Worm (Caenorhabditis elegans) whole organism, L1 larva: ENCODE results near the gene rsp-4.

Experiments
- C04F5.9 ChIP-seq: sonication (generic microtip); optimal IDR thresholded peaks from 2 replicates; lab custom pipeline; 2016; ENCODE audit warnings: missing genetic modification characterization, missing compliant biosample characterization
- C16A3.4 ChIP-seq: fragments of 150-350 bp; optimal IDR thresholded peaks from 2 replicates; lab custom pipeline; 2014; ENCODE audit warnings: missing biosample characterization, missing genetic modification characterization
- C34B4.2 ChIP-seq: sonication (generic microtip); optimal IDR thresholded peaks from 2 replicates; lab custom pipeline; 2017; ENCODE audit warnings: mild to moderate bottlenecking, missing genetic modification characterization, missing compliant biosample characterization
- aha-1 ChIP-seq: fragments of 150-350 bp; optimal IDR thresholded peaks from 2 replicates; lab custom pipeline; 2014; ENCODE audit warnings: missing biosample characterization, missing genetic modification characterization
- alr-1 ChIP-seq: fragments of 200-800 bp; sonication (Bioruptor generic); optimal IDR thresholded peaks from 2 replicates; lab custom pipeline; 2018; ENCODE audit warnings: borderline replicate concordance, mild to moderate bottlenecking, missing genetic modification characterization, missing compliant biosample characterization
- aly-2 ChIP-seq: fragments of 150-350 bp; optimal IDR thresholded peaks from 2 replicates; lab custom pipeline; 2014; ENCODE audit warnings: missing biosample characterization, missing genetic modification characterization
- ama-1 ChIP-seq: fragments of 150-350 bp; optimal IDR thresholded peaks from 2 replicates; lab custom pipeline; 2014
- blmp-1 ChIP-seq: fragments of 150-350 bp; optimal IDR thresholded peaks from 2 replicates; lab custom pipeline; 2014; ENCODE audit warnings: missing biosample characterization, missing genetic modification characterization
- ceh-63 ChIP-seq: fragments of 200-800 bp; sonication (Bioruptor generic); optimal IDR thresholded peaks from 2 replicates; lab custom pipeline; 2018; ENCODE audit warnings: mild to moderate bottlenecking, missing genetic modification characterization, missing compliant biosample characterization
- ceh-8 ChIP-seq: fragments of 200-800 bp; sonication (Bioruptor generic); optimal IDR thresholded peaks from 2 replicates; lab custom pipeline; 2018; ENCODE audit warnings: mild to moderate bottlenecking, missing genetic modification characterization, moderate library complexity, missing compliant biosample characterization
- dpl-1 ChIP-seq, 3 experiments: fragments of 150-350 bp in 2 of 3; sonication (generic microtip) in 1 of 3; optimal IDR thresholded peaks; 2 replicates each; lab custom pipeline; 2014 to 2017; ENCODE audit warnings: missing biosample characterization in 3 of 3, missing genetic modification characterization in 3 of 3, missing genetic modification reagents in 3 of 3
- dsc-1 ChIP-seq: sonication (generic microtip); optimal IDR thresholded peaks from 2 replicates; lab custom pipeline; 2016; ENCODE audit warnings: mild to moderate bottlenecking, missing genetic modification characterization, missing compliant biosample characterization
- efl-1 ChIP-seq, 4 experiments: fragments of 150-350 bp; optimal IDR thresholded peaks in 3 of 4; peaks in 1 of 4; 1 replicate in 1 of 4; 2 replicates in 3 of 4; lab custom pipeline; 2014; ENCODE audit warnings: missing biosample characterization in 2 of 4, missing genetic modification characterization in 2 of 4, missing genetic modification reagents in 2 of 4
- egl-13 ChIP-seq: sonication (generic microtip); optimal IDR thresholded peaks from 2 replicates; lab custom pipeline; 2016; ENCODE audit warnings: missing genotype, missing genetic modification reagents, missing genetic modification characterization, missing compliant biosample characterization
- egl-27 ChIP-seq, 2 experiments: fragments of 150-350 bp in 1 of 2; sonication (generic microtip); optimal IDR thresholded peaks; 3 replicates each; lab custom pipeline; 2017 to 2018; ENCODE audit warnings: missing biosample characterization in 2 of 2, missing genetic modification characterization in 2 of 2, missing genetic modification reagents in 2 of 2
- elt-3 ChIP-seq, 6 experiments: fragments of 150-350 bp in 1 of 6; sonication (generic microtip); optimal IDR thresholded peaks; 2 replicates each; lab custom pipeline; 2017 to 2018; ENCODE audit warnings: missing biosample characterization in 6 of 6, missing genetic modification characterization in 6 of 6, inconsistent platforms in 1 of 6
- ets-5 ChIP-seq: fragments of 200-800 bp; sonication (Bioruptor generic); IDR thresholded peaks from 2 replicates; pipeline ENCODE4 v1.3.6; 2022; ENCODE audit warnings: missing genetic modification characterization, missing compliant biosample characterization
- fkh-10 ChIP-seq: sonication (generic microtip); optimal IDR thresholded peaks from 2 replicates; lab custom pipeline; 2017; ENCODE audit warnings: missing biosample characterization, missing genetic modification reagents, missing genetic modification characterization
- fkh-4 ChIP-seq: sonication (generic microtip); optimal IDR thresholded peaks from 2 replicates; lab custom pipeline; 2016; ENCODE audit warnings: missing compliant biosample characterization, missing genetic modification characterization, borderline replicate concordance
- fos-1 ChIP-seq: fragments of 150-350 bp; optimal IDR thresholded peaks from 2 replicates; lab custom pipeline; 2014; ENCODE audit warnings: missing biosample characterization, missing genetic modification characterization
- grh-1 ChIP-seq: fragments of 200-800 bp; sonication (Bioruptor generic); IDR thresholded peaks from 2 replicates; pipeline ENCODE4 v1.3.6; 2022; ENCODE audit warnings: missing genetic modification reagents, missing genetic modification characterization, missing compliant biosample characterization
- hlh-17 ChIP-seq: fragments of 200-800 bp; sonication (Bioruptor generic); optimal IDR thresholded peaks from 2 replicates; lab custom pipeline; 2018; ENCODE audit warnings: missing genetic modification characterization, mild to moderate bottlenecking, missing compliant biosample characterization, moderate library complexity, borderline replicate concordance
- irx-1 ChIP-seq: sonication (generic microtip); optimal IDR thresholded peaks from 2 replicates; lab custom pipeline; 2016; ENCODE audit warnings: missing genetic modification characterization, missing compliant biosample characterization
- jun-1 ChIP-seq: fragments of 150-350 bp; optimal IDR thresholded peaks from 2 replicates; lab custom pipeline; 2014; ENCODE audit warnings: missing biosample characterization, missing genetic modification reagents, missing genetic modification characterization
- lin-13 ChIP-seq: fragments of 150-350 bp; optimal IDR thresholded peaks from 2 replicates; lab custom pipeline; 2014; ENCODE audit warnings: missing biosample characterization, missing genetic modification reagents, missing genetic modification characterization
- lin-14 ChIP-seq: fragments of 200-800 bp; sonication (Bioruptor generic); optimal IDR thresholded peaks from 2 replicates; lab custom pipeline; 2018; ENCODE audit warnings: mild to moderate bottlenecking, missing genetic modification characterization, moderate library complexity, missing compliant biosample characterization
- lin-15B ChIP-seq: fragments of 150-350 bp; sonication (generic microtip); optimal IDR thresholded peaks from 3 replicates; lab custom pipeline; 2014; ENCODE audit warnings: missing biosample characterization, missing genetic modification characterization
- lin-35 ChIP-seq, 2 experiments: fragments of 150-350 bp; optimal IDR thresholded peaks; 2 replicates each; lab custom pipeline; 2014; ENCODE audit warnings: missing biosample characterization in 2 of 2, missing genetic modification characterization in 2 of 2, missing genetic modification reagents in 2 of 2
- lin-39 ChIP-seq: fragments of 150-350 bp; optimal IDR thresholded peaks from 2 replicates; lab custom pipeline; 2014; ENCODE audit warnings: missing biosample characterization, missing genetic modification reagents, missing genetic modification characterization
- lir-3 ChIP-seq: sonication (generic microtip); optimal IDR thresholded peaks from 2 replicates; lab custom pipeline; 2016; ENCODE audit warnings: mild to moderate bottlenecking, missing genetic modification characterization, moderate library complexity, missing compliant biosample characterization; ENCODE audit not compliant: poor library complexity
- lsy-2 ChIP-seq, 2 experiments: fragments of 150-350 bp; optimal IDR thresholded peaks; 2 replicates each; lab custom pipeline; 2014; ENCODE audit warnings: missing biosample characterization in 2 of 2, missing genetic modification characterization in 2 of 2
- mef-2 ChIP-seq: fragments of 150-350 bp; optimal IDR thresholded peaks from 2 replicates; lab custom pipeline; 2014; ENCODE audit warnings: missing biosample characterization, missing genetic modification characterization
- nhr-12 ChIP-seq: sonication (generic microtip); optimal IDR thresholded peaks from 2 replicates; lab custom pipeline; 2017; ENCODE audit warnings: missing biosample characterization, missing genetic modification characterization
- nhr-237 ChIP-seq: fragments of 150-350 bp; optimal IDR thresholded peaks from 2 replicates; lab custom pipeline; 2014; ENCODE audit warnings: missing biosample characterization, missing genetic modification characterization
- nhr-28 ChIP-seq: fragments of 150-350 bp; optimal IDR thresholded peaks from 2 replicates; lab custom pipeline; 2014; ENCODE audit warnings: missing biosample characterization, missing genetic modification characterization
- nhr-47 ChIP-seq: sonication (generic microtip); optimal IDR thresholded peaks from 2 replicates; lab custom pipeline; 2016; ENCODE audit warnings: mild to moderate bottlenecking, missing genetic modification characterization, moderate library complexity, missing compliant biosample characterization
- nhr-85 ChIP-seq: sonication (generic microtip); peaks from one replicate; lab custom pipeline; 2016; ENCODE audit warnings: missing genetic modification characterization, inconsistent platforms, missing compliant biosample characterization
- nhr-90 ChIP-seq: sonication (generic microtip); optimal IDR thresholded peaks from 2 replicates; lab custom pipeline; 2016; ENCODE audit warnings: mild to moderate bottlenecking, missing genetic modification characterization, missing compliant biosample characterization; ENCODE audit not compliant: poor library complexity
- pag-3 ChIP-seq: sonication (generic microtip); optimal IDR thresholded peaks from 2 replicates; lab custom pipeline; 2017; ENCODE audit warnings: missing genetic modification characterization, mild to moderate bottlenecking, missing compliant biosample characterization, antibody characterized with exemption, borderline replicate concordance; ENCODE audit not compliant: insufficient read depth
- pqm-1 ChIP-seq: sonication (generic microtip); optimal IDR thresholded peaks from 3 replicates; lab custom pipeline; 2017; ENCODE audit warnings: missing biosample characterization, missing genetic modification characterization
- rnt-1 ChIP-seq: sonication (generic microtip); optimal IDR thresholded peaks from 2 replicates; lab custom pipeline; 2016; ENCODE audit warnings: mild to moderate bottlenecking, missing genetic modification characterization, moderate library complexity, missing compliant biosample characterization
- skn-1 ChIP-seq: fragments of 150-350 bp; optimal IDR thresholded peaks from 2 replicates; lab custom pipeline; 2014; ENCODE audit warnings: missing biosample characterization, missing genetic modification characterization
- sox-4 ChIP-seq: sonication (generic microtip); optimal IDR thresholded peaks from 2 replicates; lab custom pipeline; 2016; ENCODE audit warnings: missing genetic modification characterization, missing compliant biosample characterization
- sup-37 ChIP-seq: fragments of 200-800 bp; sonication (Bioruptor generic); optimal IDR thresholded peaks from 2 replicates; lab custom pipeline; 2018; ENCODE audit warnings: mild to moderate bottlenecking, missing genetic modification characterization, missing compliant biosample characterization
- swsn-7 ChIP-seq: sonication (generic microtip); optimal IDR thresholded peaks from 2 replicates; lab custom pipeline; 2016; ENCODE audit warnings: missing genetic modification characterization, missing compliant biosample characterization
- tlp-1 ChIP-seq: fragments of 150-350 bp; optimal IDR thresholded peaks from 2 replicates; lab custom pipeline; 2014; ENCODE audit warnings: missing biosample characterization, missing genetic modification characterization
- unc-130 ChIP-seq: fragments of 150-350 bp; optimal IDR thresholded peaks from 2 replicates; lab custom pipeline; 2017; ENCODE audit warnings: missing biosample characterization, missing genetic modification characterization, inconsistent platforms
- unc-62 ChIP-seq: fragments of 150-350 bp; optimal IDR thresholded peaks from 2 replicates; lab custom pipeline; 2014; ENCODE audit warnings: missing biosample characterization, missing genetic modification reagents, missing genetic modification characterization
- unc-86 ChIP-seq: sonication (generic microtip); optimal IDR thresholded peaks from 2 replicates; lab custom pipeline; 2016; ENCODE audit warnings: missing genetic modification characterization, missing compliant biosample characterization
- vab-15 ChIP-seq: sonication (generic microtip); optimal IDR thresholded peaks from 2 replicates; lab custom pipeline; 2017; ENCODE audit warnings: missing genotype, mild to moderate bottlenecking, missing genetic modification characterization, missing compliant biosample characterization
- zag-1 ChIP-seq: fragments of 150-350 bp; optimal IDR thresholded peaks from 2 replicates; lab custom pipeline; 2014; ENCODE audit warnings: missing biosample characterization, missing genetic modification characterization
- ztf-4 ChIP-seq: fragments of 150-350 bp; optimal IDR thresholded peaks from 2 replicates; lab custom pipeline; 2014; ENCODE audit warnings: missing biosample characterization, missing genetic modification characterization

rsp-4 gene

ce11 chrII:5338301-5338700 is 50.3 kb downstream of the rsp-4 start (continued):
- no peak for TF ChIP-seq pqm-1 (tag; lab: Kevin White, UChicago)
- no peak for TF ChIP-seq aha-1 (tag; lab: Kevin White, UChicago)
- TF ChIP-seq aly-2 (tag; lab: Kevin White, UChicago), result no peak
- TF ChIP-seq efl-1 (optimal IDR thresholded peaks at IDR 0.05; lab: Kevin White, UChicago), result peak in 1 of 2 experiments; percentile 7
- TF ChIP-seq efl-1 (GFP tag; optimal IDR thresholded peaks at IDR 0.05 in 1 of 2; lab: Kevin White, UChicago), result no peak
- TF ChIP-seq elt-3 (tag; optimal IDR thresholded peaks at IDR 0.05; lab: Kevin White, UChicago), result no peak
- TF ChIP-seq blmp-1 (tag; lab: Kevin White, UChicago), result no peak
- TF ChIP-seq dsc-1 (tag; lab: Kevin White, UChicago), result no peak
- no peak for TF ChIP-seq grh-1 (GFP tag; lab: Robert Waterston, UW)
- TF ChIP-seq fkh-4 (tag; lab: Kevin White, UChicago), result no peak
- no peak for TF ChIP-seq unc-86
- TF ChIP-seq tlp-1 (tag; lab: Kevin White, UChicago), result no peak
- peak; percentile 3 for TF ChIP-seq ceh-8 (GFP tag; lab: Kevin White, UChicago)
- TF ChIP-seq ets-5, result no peak
- TF ChIP-seq vab-15 (tag; lab: Kevin White, UChicago), result no peak
- peak in 1 of 2 experiments; percentile 45 for TF ChIP-seq lin-35 (GFP tag; optimal IDR thresholded peaks at IDR 0.05; lab: Kevin White, UChicago)
- TF ChIP-seq lin-15B (tag; lab: Kevin White, UChicago), result no peak
- peak in 1 of 2 experiments; percentile 51 for TF ChIP-seq lsy-2 (tag; optimal IDR thresholded peaks at IDR 0.05; lab: Kevin White, UChicago)
- no peak for TF ChIP-seq zag-1
- peak; percentile 76 for TF ChIP-seq skn-1
- TF ChIP-seq sup-37 (GFP tag; lab: Kevin White, UChicago), result no peak
- TF ChIP-seq unc-130, result peak; percentile 1
- TF ChIP-seq C16A3.4 (tag; lab: Kevin White, UChicago), result peak; percentile 12
- no peak for TF ChIP-seq nhr-12 (tag; lab: Kevin White, UChicago)
- no peak for TF ChIP-seq ztf-4 (tag; lab: Kevin White, UChicago)
- TF ChIP-seq lin-39 (tag; lab: Kevin White, UChicago), result no peak
- TF ChIP-seq alr-1 (tag; lab: Kevin White, UChicago), result no peak
- peak; percentile 19 for TF ChIP-seq rnt-1 (tag; lab: Kevin White, UChicago)
- no peak for TF ChIP-seq sox-4 (tag; lab: Kevin White, UChicago)
- TF ChIP-seq egl-13 (tag; lab: Kevin White, UChicago), result peak; percentile 37
- peak in 1 of 3 experiments; percentile 15 for TF ChIP-seq dpl-1 (GFP tag; optimal IDR thresholded peaks at IDR 0.05; lab: Kevin White, UChicago)
- peak; percentile 52 for TF ChIP-seq jun-1 (tag; lab: Kevin White, UChicago)
- TF ChIP-seq lir-3, result no peak
- TF ChIP-seq hlh-17 (GFP tag; lab: Kevin White, UChicago), result no peak
- no peak for TF ChIP-seq egl-27 (tag; optimal IDR thresholded peaks at IDR 0.05; lab: Kevin White, UChicago)
- no peak for TF ChIP-seq nhr-28 (tag; lab: Kevin White, UChicago)
- TF ChIP-seq ama-1 (lab: Kevin White, UChicago), result no peak
- no peak for TF ChIP-seq pag-3 (tag; lab: Kevin White, UChicago)
- TF ChIP-seq swsn-7 (tag; lab: Kevin White, UChicago), result peak; percentile 28
- TF ChIP-seq fkh-10 (GFP tag; lab: Kevin White, UChicago), result no peak
- TF ChIP-seq unc-62 (GFP tag; lab: Kevin White, UChicago), result no peak
- TF ChIP-seq mef-2 (tag; lab: Kevin White, UChicago), result no peak
- no peak for TF ChIP-seq nhr-85 (tag; lab: Kevin White, UChicago)
- TF ChIP-seq ceh-63, result no peak
- no peak for TF ChIP-seq irx-1 (tag; lab: Kevin White, UChicago)
- TF ChIP-seq lin-13 (GFP tag; lab: Kevin White, UChicago), result no peak
- no peak for TF ChIP-seq nhr-237 (tag; lab: Kevin White, UChicago)
- no peak for TF ChIP-seq fos-1 (tag; lab: Kevin White, UChicago)
- no peak for TF ChIP-seq C04F5.9 (tag; lab: Kevin White, UChicago)
- no peak for TF ChIP-seq nhr-90 (tag; lab: Kevin White, UChicago)
- no peak for TF ChIP-seq C34B4.2 (tag; lab: Kevin White, UChicago)
- TF ChIP-seq lin-14 (GFP tag; lab: Kevin White, UChicago), result peak; percentile 72
- peak; percentile 32 for TF ChIP-seq nhr-47 (tag; lab: Kevin White, UChicago)
